Worm (Caenorhabditis elegans): ENCODE data around the gene nspc-19.
A peak's percentile ranks its signal among the peaks of the same experiment; 100 is the strongest.

DNA sequence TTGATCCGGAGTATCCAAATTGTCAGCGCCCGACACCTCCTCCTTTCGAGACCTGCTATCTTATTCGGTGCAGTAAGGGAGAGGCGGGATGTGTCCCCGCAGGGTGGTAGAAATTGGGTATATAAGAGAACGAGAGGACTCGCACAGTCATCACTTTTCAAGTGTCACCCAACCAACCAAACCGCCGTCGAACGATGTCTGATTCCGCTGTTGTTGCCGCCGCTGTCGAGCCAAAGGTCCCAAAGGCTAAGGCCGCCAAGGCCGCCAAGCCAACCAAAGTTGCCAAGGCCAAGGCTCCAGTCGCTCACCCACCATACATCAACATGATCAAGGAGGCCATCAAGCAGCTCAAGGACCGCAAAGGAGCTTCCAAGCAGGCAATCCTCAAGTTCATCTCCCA, 38.6 kb upstream of the nspc-19 start, which contains the start of gene his-24:
- TF ChIP-seq bed-3 (GFP tag; optimal IDR thresholded peaks at IDR 0.05) (no peak), unc-62 (GFP tag; optimal IDR thresholded peaks at IDR 0.05) (peak; percentile 29)

Data from whole organism, mixed stage, embryonic.